Worm (Caenorhabditis elegans) whole organism, L3 larva: Measurements from ENCODE around the gene K10B2.4.
A peak's percentile ranks its signal among the peaks of the same experiment; 100 is the strongest.

Experiments
- ZK546.5 ChIP-seq: sonication (generic microtip); optimal IDR thresholded peaks from 2 replicates; lab custom pipeline; 2017; ENCODE audit warnings: missing biosample characterization, missing genetic modification characterization
- egl-27 ChIP-seq: sonication (generic microtip); optimal IDR thresholded peaks from 4 replicates; lab custom pipeline; 2017; ENCODE audit warnings: missing biosample characterization, missing genetic modification reagents, missing genetic modification characterization
- elt-3 ChIP-seq, 3 experiments: fragments of 150-350 bp in 1 of 3; sonication (generic microtip) in 2 of 3; optimal IDR thresholded peaks; 2 replicates in 2 of 3; 4 replicates in 1 of 3; lab custom pipeline; 2014 to 2017; ENCODE audit warnings: missing biosample characterization in 3 of 3, missing genetic modification characterization in 3 of 3
- nfya-1 ChIP-seq: sonication (generic microtip); optimal IDR thresholded peaks from 2 replicates; lab custom pipeline; 2017; ENCODE audit warnings: missing genetic modification characterization, mild to moderate bottlenecking, missing compliant biosample characterization, antibody characterized with exemption, moderate library complexity; ENCODE audit not compliant: insufficient read depth
- nhr-25 ChIP-seq: sonication (generic microtip); optimal IDR thresholded peaks from 2 replicates; lab custom pipeline; 2017; ENCODE audit warnings: missing biosample characterization, missing genetic modification characterization
- sea-2 ChIP-seq: fragments of 150-350 bp; sonication (generic microtip); optimal IDR thresholded peaks from 4 replicates; lab custom pipeline; 2014; ENCODE audit warnings: missing biosample characterization, missing genetic modification reagents, missing genetic modification characterization
- unc-62 ChIP-seq: fragments of 150-350 bp; sonication (generic microtip); optimal IDR thresholded peaks from 4 replicates; lab custom pipeline; 2014; ENCODE audit warnings: missing biosample characterization, missing genetic modification reagents, missing genetic modification characterization
- ztf-11 ChIP-seq: fragments of 150-350 bp; optimal IDR thresholded peaks from 2 replicates; lab custom pipeline; 2014; ENCODE audit warnings: missing biosample characterization, missing genetic modification characterization

DNA sequence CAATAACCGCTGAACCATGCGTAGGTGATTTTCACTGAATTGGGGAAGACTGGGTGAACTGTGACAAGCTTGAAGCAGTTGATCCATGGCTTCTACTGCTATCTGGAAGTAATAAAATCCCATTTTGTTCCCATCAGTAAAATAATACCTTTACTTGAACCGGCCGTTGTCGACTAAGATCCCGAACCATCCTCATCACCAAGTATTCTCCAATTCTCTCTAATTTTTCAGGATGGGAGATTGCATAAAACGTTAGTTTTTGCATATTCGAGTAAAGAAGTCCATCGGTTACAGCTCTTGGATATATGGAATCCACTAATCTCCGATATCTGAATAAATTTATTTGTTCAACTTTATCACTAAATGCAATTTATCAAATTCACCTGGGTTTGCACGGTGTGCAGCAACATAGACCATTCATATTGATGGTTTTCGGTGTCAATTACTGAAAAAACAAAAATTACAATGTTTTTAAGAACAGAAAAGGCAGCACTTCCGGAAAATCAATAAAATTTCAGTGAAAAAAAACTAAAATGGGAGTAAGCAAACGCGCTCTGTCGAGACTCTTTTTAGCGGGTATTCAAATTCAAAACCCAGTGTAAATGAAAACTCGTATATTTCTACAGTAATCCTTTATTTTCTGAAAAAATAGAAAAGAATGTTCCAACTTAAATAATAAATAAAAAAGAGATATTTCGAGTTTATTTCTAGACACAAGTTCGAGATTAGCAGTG lies 39.9 kb downstream of the K10B2.4 start, which contains the start of gene efr-3:
- TF ChIP-seq unc-62 (GFP tag; lab: Kevin White, UChicago) (no peak), ZK546.5 (tag; lab: Kevin White, UChicago) (no peak), elt-3 (tag; optimal IDR thresholded peaks at IDR 0.05; lab: Kevin White, UChicago) (no peak), nhr-25 (no peak), nfya-1 (tag; lab: Kevin White, UChicago) (peak; percentile 63), ztf-11 (no peak), sea-2 (GFP tag; lab: Kevin White, UChicago) (no peak), egl-27 (tag; lab: Kevin White, UChicago) (no peak)
